Fruit fly (Drosophila melanogaster) whole organism, adult: Measurements from ENCODE around the gene Mdh2.

ENCODE experiments used
- CG1620 ChIP-seq: fragments of 200-800 bp; sonication (Bioruptor generic); optimal IDR thresholded peaks from 2 replicates; lab custom pipeline; 2016; ENCODE audit warnings: missing biosample characterization, missing genetic modification characterization
- CG5204 ChIP-seq: fragments of 200-800 bp; sonication (Bioruptor generic); optimal IDR thresholded peaks from 2 replicates; lab custom pipeline; 2016; ENCODE audit warnings: missing biosample characterization, missing genetic modification characterization
- CG7101 ChIP-seq: fragments of 200-800 bp; sonication (Bioruptor generic); optimal IDR thresholded peaks from 2 replicates; lab custom pipeline; 2018; ENCODE audit warnings: missing biosample characterization, mild to moderate bottlenecking, missing genetic modification characterization, moderate library complexity
- Crg-1 ChIP-seq: fragments of 200-800 bp; sonication (Bioruptor generic); optimal IDR thresholded peaks from 2 replicates; lab custom pipeline; 2016; ENCODE audit warnings: missing biosample characterization, missing genetic modification characterization
- Mnt ChIP-seq: fragments of 200-800 bp; sonication (Bioruptor generic); optimal IDR thresholded peaks from 2 replicates; lab custom pipeline; 2016; ENCODE audit warnings: missing biosample characterization, mild to moderate bottlenecking, missing genetic modification characterization
- bab1 ChIP-seq: fragments of 200-800 bp; sonication (Bioruptor generic); optimal IDR thresholded peaks from 3 replicates; lab custom pipeline; 2019; ENCODE audit warnings: missing biosample characterization, mild to moderate bottlenecking, missing genetic modification characterization, moderate library complexity
- cic ChIP-seq: fragments of 200-800 bp; sonication (Bioruptor generic); optimal IDR thresholded peaks from 2 replicates; lab custom pipeline; 2017; ENCODE audit warnings: missing biosample characterization, mild to moderate bottlenecking, missing genetic modification characterization, moderate library complexity
- pad ChIP-seq: fragments of 200-800 bp; sonication (Bioruptor generic); optimal IDR thresholded peaks from 3 replicates; lab custom pipeline; 2017; ENCODE audit warnings: missing biosample characterization, missing genetic modification characterization, mild to moderate bottlenecking, moderate library complexity, missing genetic modification reagents
- toe ChIP-seq: fragments of 200-800 bp; sonication (Bioruptor generic); optimal IDR thresholded peaks from 2 replicates; lab custom pipeline; 2016; ENCODE audit warnings: missing biosample characterization, missing genetic modification characterization

DNA sequence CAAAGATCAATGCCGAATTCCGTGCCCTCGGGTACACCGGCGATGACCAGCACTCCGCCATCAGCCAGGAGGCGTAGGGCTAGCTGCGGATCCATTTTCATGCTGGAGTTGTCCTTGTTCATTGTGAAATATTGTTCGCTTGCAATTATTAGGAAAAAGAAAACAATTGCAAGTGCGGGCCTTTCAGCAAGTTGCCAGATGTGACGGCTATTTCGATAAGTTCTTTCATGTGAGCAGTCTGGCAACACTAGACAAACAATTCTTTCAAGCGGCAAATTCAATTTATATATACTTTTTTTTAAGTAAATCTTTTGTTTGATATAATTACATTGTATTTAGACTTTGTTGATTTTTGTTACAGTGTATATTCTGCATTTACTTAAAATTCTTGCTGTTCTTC lies 26.4 kb downstream of the Mdh2 start, which contains the start of gene CG12320:
- TF ChIP-seq CG5204 (GFP tag; lab: Kevin White, UChicago) = no peak
- TF ChIP-seq cic (GFP tag; lab: Kevin White, UChicago) = no peak
- no peak for TF ChIP-seq Crg-1 (GFP tag; lab: Kevin White, UChicago)
- peak; percentile 45 for TF ChIP-seq bab1 (GFP tag; lab: Kevin White, UChicago)
- no peak for TF ChIP-seq pad (GFP tag; lab: Kevin White, UChicago)
- no peak for TF ChIP-seq toe (GFP tag; lab: Kevin White, UChicago)
- no peak for TF ChIP-seq CG1620 (GFP tag; lab: Kevin White, UChicago)
- no peak for TF ChIP-seq Mnt (GFP tag; lab: Kevin White, UChicago)
- TF ChIP-seq CG7101 (tag; lab: Kevin White, UChicago) = no peak
